Fruit fly (Drosophila melanogaster) whole organism, adult: ENCODE results near the gene Paics.

ENCODE experiments used
- CG11617 ChIP-seq: fragments of 200-800 bp; sonication (Bioruptor generic); optimal IDR thresholded peaks from 2 replicates; lab custom pipeline; 2017; ENCODE audit warnings: mild to moderate bottlenecking, missing biosample characterization, missing genetic modification reagents, missing genetic modification characterization
- CG14711 ChIP-seq: fragments of 200-800 bp; sonication (Bioruptor generic); optimal IDR thresholded peaks from 2 replicates; lab custom pipeline; 2018; ENCODE audit warnings: missing biosample characterization, mild to moderate bottlenecking, missing genetic modification characterization, moderate library complexity
- CG1620 ChIP-seq: fragments of 200-800 bp; sonication (Bioruptor generic); optimal IDR thresholded peaks from 2 replicates; lab custom pipeline; 2016; ENCODE audit warnings: missing biosample characterization, missing genetic modification characterization
- Clk ChIP-seq: fragments of 200-800 bp; sonication (Bioruptor generic); optimal IDR thresholded peaks from 2 replicates; lab custom pipeline; 2017; ENCODE audit warnings: missing biosample characterization, missing genetic modification characterization
- Crg-1 ChIP-seq: fragments of 200-800 bp; sonication (Bioruptor generic); optimal IDR thresholded peaks from 2 replicates; lab custom pipeline; 2016; ENCODE audit warnings: missing biosample characterization, missing genetic modification characterization
- Mnt ChIP-seq: fragments of 200-800 bp; sonication (Bioruptor generic); optimal IDR thresholded peaks from 2 replicates; lab custom pipeline; 2016; ENCODE audit warnings: missing biosample characterization, mild to moderate bottlenecking, missing genetic modification characterization
- bab1 ChIP-seq: fragments of 200-800 bp; sonication (Bioruptor generic); optimal IDR thresholded peaks from 3 replicates; lab custom pipeline; 2019; ENCODE audit warnings: missing biosample characterization, mild to moderate bottlenecking, missing genetic modification characterization, moderate library complexity
- cic ChIP-seq: fragments of 200-800 bp; sonication (Bioruptor generic); optimal IDR thresholded peaks from 2 replicates; lab custom pipeline; 2017; ENCODE audit warnings: missing biosample characterization, mild to moderate bottlenecking, missing genetic modification characterization, moderate library complexity
- cnc ChIP-seq, 2 experiments: fragments of >200 bp; optimal IDR thresholded peaks; 2 replicates each; lab custom pipeline; 2017
- ovo ChIP-seq: fragments of 200-800 bp; sonication (Bioruptor generic); optimal IDR thresholded peaks from 2 replicates; lab custom pipeline; 2016; ENCODE audit warnings: missing biosample characterization, missing genetic modification characterization
- pad ChIP-seq: fragments of 200-800 bp; sonication (Bioruptor generic); optimal IDR thresholded peaks from 3 replicates; lab custom pipeline; 2017; ENCODE audit warnings: missing biosample characterization, missing genetic modification characterization, mild to moderate bottlenecking, moderate library complexity, missing genetic modification reagents
- tj ChIP-seq: fragments of 200-800 bp; sonication (Bioruptor generic); optimal IDR thresholded peaks from 3 replicates; lab custom pipeline; 2017; ENCODE audit warnings: missing biosample characterization, mild to moderate bottlenecking, missing genetic modification characterization, moderate library complexity

DNA sequence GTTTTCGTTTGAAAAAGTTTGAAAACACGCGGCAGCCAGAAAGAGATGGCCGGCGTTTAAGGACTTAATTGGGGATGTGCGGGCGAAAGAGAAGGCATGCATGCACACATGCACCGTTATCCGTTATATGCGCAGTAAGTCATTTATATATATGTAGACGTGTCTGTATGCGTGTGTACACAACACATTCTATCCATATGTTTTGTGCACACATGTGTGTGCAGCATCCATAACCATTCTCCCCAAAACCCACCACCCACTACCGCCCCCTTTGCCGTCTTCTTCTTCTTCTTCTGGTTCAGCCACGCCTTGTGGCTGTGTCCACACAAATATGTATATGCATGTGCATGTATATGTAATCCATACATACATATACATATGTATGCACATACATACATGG lies 41.8 kb downstream of the Paics start:
- TF ChIP-seq bab1 (no peak), Clk (no peak), tj (GFP tag; lab: Kevin White, UChicago) (no peak), pad (GFP tag; lab: Kevin White, UChicago) (peak; percentile 14), ovo (GFP tag; lab: Kevin White, UChicago) (peak; percentile 46), CG11617 (GFP tag; lab: Kevin White, UChicago) (no peak), cnc (optimal IDR thresholded peaks at IDR 0.05; lab: Kevin White, UChicago) (no peak), cic (GFP tag; lab: Kevin White, UChicago) (no peak), CG14711 (no peak), Mnt (GFP tag; lab: Kevin White, UChicago) (no peak), CG1620 (GFP tag; lab: Kevin White, UChicago) (no peak), Crg-1 (GFP tag; lab: Kevin White, UChicago) (no peak)
